Fruit fly (Drosophila melanogaster): ENCODE data around the gene CG2975.
A peak's percentile ranks its signal among the peaks of the same experiment; 100 is the strongest.

The CG2975 gene

DNA sequence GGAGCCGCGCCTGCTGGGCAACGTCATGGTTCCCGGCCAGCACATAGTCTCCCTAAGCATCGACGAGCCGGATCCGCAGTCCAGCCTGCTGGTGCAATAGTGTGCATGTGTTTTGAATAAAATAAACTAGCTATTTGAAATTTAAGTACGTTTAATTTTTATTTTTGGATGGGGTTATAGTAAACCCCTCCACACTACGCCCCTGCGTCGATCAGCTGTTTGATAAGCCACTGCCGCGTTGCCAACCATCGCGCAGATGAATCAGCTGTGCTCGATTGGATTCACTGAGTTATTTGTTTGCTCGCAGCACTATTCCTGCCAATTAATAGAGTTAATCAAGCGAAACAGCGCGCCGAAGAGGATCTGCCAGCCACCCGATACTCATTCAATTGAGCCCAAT, 38.9 kb downstream of the CG2975 start, which contains the start of gene RabGGTb (continued):
- TF ChIP-seq odd (GFP tag; optimal IDR thresholded peaks at IDR 0.05) = peak; percentile 5
- peak; percentile 49 for TF ChIP-seq PHDP (tag; optimal IDR thresholded peaks at IDR 0.05)
- TF ChIP-seq Six4 (GFP tag; optimal IDR thresholded peaks at IDR 0.05) = no peak
- TF ChIP-seq CG16813 (GFP tag; IDR thresholded peaks at IDR 0.05; ENCODE audit: partially characterized antibody) = 0 out of 3 replicates have a peak, but pooled peaks have one; percentile 17
- peak; percentile 82 for TF ChIP-seq Atf6 (GFP tag; IDR thresholded peaks at IDR 0.05)
- TF ChIP-seq gsb (GFP tag; IDR thresholded peaks at IDR 0.05) = peak; percentile 34
- no peak for TF ChIP-seq NC2β (GFP tag; optimal IDR thresholded peaks at IDR 0.05)
- no peak for TF ChIP-seq hkb (optimal IDR thresholded peaks at IDR 0.05)
- peak; percentile 68 for TF ChIP-seq hkb (GFP tag; IDR thresholded peaks at IDR 0.05)
- no peak; the same call in 2 of the 3 replicates for TF ChIP-seq knrl (GFP tag; IDR thresholded peaks at IDR 0.05; ENCODE audit: partially characterized antibody)
- no peak for TF ChIP-seq bbx (GFP tag; IDR thresholded peaks at IDR 0.05; ENCODE audit: partially characterized antibody)
- peak; percentile 33; the same call in 1 of the 2 replicates for TF ChIP-seq klu (GFP tag; IDR thresholded peaks at IDR 0.05)
- TF ChIP-seq Hmx (GFP tag; optimal IDR thresholded peaks at IDR 0.05) = peak; percentile 13
- TF ChIP-seq CG6175 (GFP tag; IDR thresholded peaks at IDR 0.05) = peak; percentile 61; the same call in 1 of the 3 replicates
- peak; percentile 71 for TF ChIP-seq lmd (GFP tag; IDR thresholded peaks at IDR 0.05)
- peak; percentile 51 for TF ChIP-seq gem (tag; optimal IDR thresholded peaks at IDR 0.05)
- peak; percentile 51; the same call in 1 of the 2 replicates for TF ChIP-seq CG16779 (GFP tag; IDR thresholded peaks at IDR 0.05)
- TF ChIP-seq CG2116 (GFP tag; optimal IDR thresholded peaks at IDR 0.05) = peak; percentile 25
- no peak for TF ChIP-seq cg (GFP tag; optimal IDR thresholded peaks at IDR 0.05)
- no peak for TF ChIP-seq Nf-YB (GFP tag; optimal IDR thresholded peaks at IDR 0.05)
- TF ChIP-seq disco-r (GFP tag; optimal IDR thresholded peaks at IDR 0.05) = no peak
- peak; percentile 29 for TF ChIP-seq CG10147 (GFP tag; optimal IDR thresholded peaks at IDR 0.05)
- peak; percentile 34 for TF ChIP-seq ftz-f1 (GFP tag; optimal IDR thresholded peaks at IDR 0.05)
- TF ChIP-seq CG31441 (GFP tag; IDR thresholded peaks at IDR 0.05) = peak; percentile 26; the same call in 1 of the 2 replicates
- peak; percentile 26 for TF ChIP-seq CG12071 (GFP tag; optimal IDR thresholded peaks at IDR 0.05)
- TF ChIP-seq gro (GFP tag; optimal IDR thresholded peaks at IDR 0.05) = peak; percentile 40
- TF ChIP-seq Neu2 (GFP tag; optimal IDR thresholded peaks at IDR 0.05; ENCODE audit: borderline replicate concordance) = no peak
- TF ChIP-seq Drgx (GFP tag; IDR thresholded peaks at IDR 0.05) = peak; percentile 80
- TF ChIP-seq ac (GFP tag; optimal IDR thresholded peaks at IDR 0.05) = no peak
- TF ChIP-seq Gug (GFP tag; IDR thresholded peaks at IDR 0.05) = peak; percentile 42; the same call in 3 of the 4 replicates
- TF ChIP-seq HmgD (GFP tag; optimal IDR thresholded peaks at IDR 0.05) = no peak
- peak; percentile 44 for TF ChIP-seq CG18619 (GFP tag; optimal IDR thresholded peaks at IDR 0.05)
- no peak for TF ChIP-seq CG7271 (tag; optimal IDR thresholded peaks at IDR 0.05)
- peak; percentile 33 for TF ChIP-seq Camta (GFP tag; optimal IDR thresholded peaks at IDR 0.05)
- no peak for TF ChIP-seq Spps (tag; optimal IDR thresholded peaks at IDR 0.05)
- TF ChIP-seq CG32532 (GFP tag; IDR thresholded peaks at IDR 0.05) = peak; percentile 86
- peak; percentile 34 for TF ChIP-seq Sox102F (GFP tag; optimal IDR thresholded peaks at IDR 0.05)
- peak; percentile 36 for TF ChIP-seq mirr (GFP tag; optimal IDR thresholded peaks at IDR 0.05)
- TF ChIP-seq CG5953 (GFP tag; IDR thresholded peaks at IDR 0.05) = no peak; the same call in 1 of the 2 replicates
- TF ChIP-seq trem (tag; optimal IDR thresholded peaks at IDR 0.05) = no peak
- TF ChIP-seq esg (GFP tag; conservative IDR thresholded peaks at IDR 0.05) = peak; percentile 32; the same call in 1 of the 2 replicates
- TF ChIP-seq CG10431 (GFP tag; optimal IDR thresholded peaks at IDR 0.05) = no peak
- TF ChIP-seq CG11456 (GFP tag; IDR thresholded peaks at IDR 0.05) = peak; percentile 84; the same call in 2 of the 3 replicates
- peak; percentile 14 for TF ChIP-seq CG3995 (GFP tag; optimal IDR thresholded peaks at IDR 0.05)
- peak; percentile 29 for TF ChIP-seq CG13775 (GFP tag; optimal IDR thresholded peaks at IDR 0.05)
- peak; percentile 34 for TF ChIP-seq fd3F (GFP tag; optimal IDR thresholded peaks at IDR 0.05)
- peak; percentile 63 for TF ChIP-seq MESR4 (GFP tag; optimal IDR thresholded peaks at IDR 0.05)
- TF ChIP-seq cad (GFP tag; optimal IDR thresholded peaks at IDR 0.05) = no peak
- TF ChIP-seq chinmo (GFP tag; IDR thresholded peaks at IDR 0.05; ENCODE audit: partially characterized antibody) = no peak
- TF ChIP-seq CG9932 (GFP tag; IDR thresholded peaks at IDR 0.05) = peak; percentile 86
- peak; percentile 45 for TF ChIP-seq CG3281 (GFP tag; optimal IDR thresholded peaks at IDR 0.05)

Measured in whole organism, embryonic.